Fruit fly (Drosophila melanogaster) whole organism, adult: ENCODE data around the gene x16.

Source experiments
- CG11617 ChIP-seq: fragments of 200-800 bp; sonication (Bioruptor generic); optimal IDR thresholded peaks from 2 replicates; lab custom pipeline; 2017; ENCODE audit warnings: mild to moderate bottlenecking, missing biosample characterization, missing genetic modification reagents, missing genetic modification characterization
- CG12768 ChIP-seq: fragments of 200-800 bp; sonication (Bioruptor generic); optimal IDR thresholded peaks from 2 replicates; lab custom pipeline; 2017; ENCODE audit warnings: missing biosample characterization, missing genetic modification characterization, mild to moderate bottlenecking, moderate library complexity, missing genetic modification reagents
- CG14711 ChIP-seq: fragments of 200-800 bp; sonication (Bioruptor generic); optimal IDR thresholded peaks from 2 replicates; lab custom pipeline; 2018; ENCODE audit warnings: missing biosample characterization, mild to moderate bottlenecking, missing genetic modification characterization, moderate library complexity
- CG1620 ChIP-seq: fragments of 200-800 bp; sonication (Bioruptor generic); optimal IDR thresholded peaks from 2 replicates; lab custom pipeline; 2016; ENCODE audit warnings: missing biosample characterization, missing genetic modification characterization
- CG33017 ChIP-seq: fragments of 200-800 bp; sonication (Bioruptor generic); optimal IDR thresholded peaks from 2 replicates; lab custom pipeline; 2018; ENCODE audit warnings: missing biosample characterization, mild to moderate bottlenecking, missing genetic modification characterization, moderate library complexity
- CG5204 ChIP-seq: fragments of 200-800 bp; sonication (Bioruptor generic); optimal IDR thresholded peaks from 2 replicates; lab custom pipeline; 2016; ENCODE audit warnings: missing biosample characterization, missing genetic modification characterization
- CG7045 ChIP-seq: fragments of 200-800 bp; sonication (Bioruptor generic); optimal IDR thresholded peaks from 2 replicates; lab custom pipeline; 2017; ENCODE audit warnings: missing biosample characterization, mild to moderate bottlenecking, missing genetic modification characterization
- CG7101 ChIP-seq: fragments of 200-800 bp; sonication (Bioruptor generic); optimal IDR thresholded peaks from 2 replicates; lab custom pipeline; 2018; ENCODE audit warnings: missing biosample characterization, mild to moderate bottlenecking, missing genetic modification characterization, moderate library complexity
- Clk ChIP-seq: fragments of 200-800 bp; sonication (Bioruptor generic); optimal IDR thresholded peaks from 2 replicates; lab custom pipeline; 2017; ENCODE audit warnings: missing biosample characterization, missing genetic modification characterization
- Crg-1 ChIP-seq: fragments of 200-800 bp; sonication (Bioruptor generic); optimal IDR thresholded peaks from 2 replicates; lab custom pipeline; 2016; ENCODE audit warnings: missing biosample characterization, missing genetic modification characterization
- Hr96 ChIP-seq: fragments of 200-800 bp; sonication (Bioruptor generic); optimal IDR thresholded peaks from 2 replicates; lab custom pipeline; 2016; ENCODE audit warnings: missing biosample characterization, missing genetic modification characterization
- Mnt ChIP-seq: fragments of 200-800 bp; sonication (Bioruptor generic); optimal IDR thresholded peaks from 2 replicates; lab custom pipeline; 2016; ENCODE audit warnings: missing biosample characterization, mild to moderate bottlenecking, missing genetic modification characterization
- bab1 ChIP-seq: fragments of 200-800 bp; sonication (Bioruptor generic); optimal IDR thresholded peaks from 3 replicates; lab custom pipeline; 2019; ENCODE audit warnings: missing biosample characterization, mild to moderate bottlenecking, missing genetic modification characterization, moderate library complexity
- cic ChIP-seq: fragments of 200-800 bp; sonication (Bioruptor generic); optimal IDR thresholded peaks from 2 replicates; lab custom pipeline; 2017; ENCODE audit warnings: missing biosample characterization, mild to moderate bottlenecking, missing genetic modification characterization, moderate library complexity
- cnc ChIP-seq, 2 experiments: fragments of >200 bp; optimal IDR thresholded peaks; 2 replicates each; lab custom pipeline; 2017
- kay ChIP-seq: fragments of 200-800 bp; sonication (Bioruptor generic); peaks from one replicate; lab custom pipeline; 2016; ENCODE audit warnings: missing biosample characterization, missing genetic modification characterization, borderline replicate concordance
- ovo ChIP-seq: fragments of 200-800 bp; sonication (Bioruptor generic); optimal IDR thresholded peaks from 2 replicates; lab custom pipeline; 2016; ENCODE audit warnings: missing biosample characterization, missing genetic modification characterization
- pad ChIP-seq: fragments of 200-800 bp; sonication (Bioruptor generic); optimal IDR thresholded peaks from 3 replicates; lab custom pipeline; 2017; ENCODE audit warnings: missing biosample characterization, missing genetic modification characterization, mild to moderate bottlenecking, moderate library complexity, missing genetic modification reagents
- tj ChIP-seq: fragments of 200-800 bp; sonication (Bioruptor generic); optimal IDR thresholded peaks from 3 replicates; lab custom pipeline; 2017; ENCODE audit warnings: missing biosample characterization, mild to moderate bottlenecking, missing genetic modification characterization, moderate library complexity
- toe ChIP-seq: fragments of 200-800 bp; sonication (Bioruptor generic); optimal IDR thresholded peaks from 2 replicates; lab custom pipeline; 2016; ENCODE audit warnings: missing biosample characterization, missing genetic modification characterization

The x16 gene

DNA sequence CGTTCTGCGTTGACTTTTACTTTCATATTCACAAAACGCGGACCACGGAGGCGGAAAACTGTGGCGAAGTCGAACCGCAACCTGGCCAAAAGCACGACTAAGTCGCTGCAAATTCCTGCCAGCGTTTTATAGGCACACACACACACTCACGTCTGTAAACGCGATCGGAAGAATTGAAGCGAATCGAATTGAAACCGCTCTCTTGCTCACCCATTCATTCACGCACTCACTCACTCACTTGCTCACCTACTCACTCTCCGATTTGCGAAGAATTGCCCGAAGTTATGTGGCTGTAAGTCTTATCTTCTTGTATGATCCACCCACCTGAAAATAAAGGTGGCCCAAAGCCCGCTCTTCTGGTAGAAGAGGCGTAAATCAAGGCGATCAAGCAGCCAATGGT, 49.7 kb downstream of the x16 start, which contains the start of gene Nha1:
Gene Nha1 (minus strand): TSS at position 101 of the 400 bp plus-strand sequence.
- TF ChIP-seq cnc (optimal IDR thresholded peaks at IDR 0.05; lab: Kevin White, UChicago) (no peak), pad (GFP tag; lab: Kevin White, UChicago) (no peak), ovo (GFP tag; lab: Kevin White, UChicago) (no peak), CG1620 (GFP tag; lab: Kevin White, UChicago) (no peak), kay (GFP tag; lab: Kevin White, UChicago) (no peak), toe (GFP tag; lab: Kevin White, UChicago) (no peak), Clk (GFP tag; lab: Kevin White, UChicago) (no peak), CG33017 (no peak), CG12768 (GFP tag; lab: Kevin White, UChicago) (no peak), tj (GFP tag; lab: Kevin White, UChicago) (no peak), Mnt (GFP tag; lab: Kevin White, UChicago) (no peak), cic (GFP tag; lab: Kevin White, UChicago) (no peak)

DNA sequence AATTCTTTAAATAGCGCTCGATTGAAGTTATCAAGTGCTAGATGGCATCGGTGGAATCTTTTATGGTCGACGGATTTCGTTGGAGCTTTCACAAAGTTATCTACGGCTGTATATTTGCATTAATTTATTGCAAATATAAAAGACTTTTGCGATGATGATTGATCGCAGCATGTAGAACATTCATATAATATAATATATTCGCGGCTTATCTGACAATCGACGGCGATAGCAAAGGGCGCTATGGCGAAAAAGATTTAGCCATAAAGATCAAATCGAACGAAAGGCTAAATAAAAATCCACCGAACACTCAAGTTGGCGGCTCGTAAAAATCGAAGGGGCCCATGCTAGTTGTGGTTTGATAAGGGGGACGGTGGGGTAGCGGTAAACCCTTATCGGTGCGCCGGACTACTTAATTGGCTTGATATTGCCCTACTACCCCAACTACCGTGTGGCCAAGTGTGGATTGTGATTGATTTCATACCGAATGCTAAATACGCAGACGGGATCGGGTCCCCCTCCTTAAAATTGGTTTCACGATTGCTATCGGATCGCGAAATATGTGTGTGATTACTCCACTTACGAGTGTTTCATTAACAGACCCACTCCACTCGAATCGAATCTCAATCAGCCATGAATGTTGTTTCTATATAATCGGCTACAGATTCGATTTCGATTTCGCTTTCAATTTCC, 51.7 kb downstream of the x16 start:
- TF ChIP-seq cnc (optimal IDR thresholded peaks at IDR 0.05; lab: Kevin White, UChicago) (no peak), CG5204 (GFP tag; lab: Kevin White, UChicago) (no peak), CG12768 (GFP tag; lab: Kevin White, UChicago) (peak; percentile 26), CG33017 (no peak), CG14711 (tag; lab: Kevin White, UChicago) (no peak), kay (GFP tag; lab: Kevin White, UChicago) (no peak), cic (GFP tag; lab: Kevin White, UChicago) (peak; percentile 67), toe (GFP tag; lab: Kevin White, UChicago) (no peak), bab1 (GFP tag; lab: Kevin White, UChicago) (no peak), Crg-1 (GFP tag; lab: Kevin White, UChicago) (no peak), tj (GFP tag; lab: Kevin White, UChicago) (no peak), CG7045 (no peak), CG11617 (GFP tag; lab: Kevin White, UChicago) (no peak), CG7101 (tag; lab: Kevin White, UChicago) (peak; percentile 0), CG1620 (GFP tag; lab: Kevin White, UChicago) (no peak), Hr96 (no peak), Clk (GFP tag; lab: Kevin White, UChicago) (no peak), Mnt (GFP tag; lab: Kevin White, UChicago) (no peak), ovo (GFP tag; lab: Kevin White, UChicago) (no peak), pad (GFP tag; lab: Kevin White, UChicago) (peak; percentile 27)
